Fruit fly (Drosophila melanogaster): Measurements from ENCODE around the gene Gs1.

Gene Gs1

DNA sequence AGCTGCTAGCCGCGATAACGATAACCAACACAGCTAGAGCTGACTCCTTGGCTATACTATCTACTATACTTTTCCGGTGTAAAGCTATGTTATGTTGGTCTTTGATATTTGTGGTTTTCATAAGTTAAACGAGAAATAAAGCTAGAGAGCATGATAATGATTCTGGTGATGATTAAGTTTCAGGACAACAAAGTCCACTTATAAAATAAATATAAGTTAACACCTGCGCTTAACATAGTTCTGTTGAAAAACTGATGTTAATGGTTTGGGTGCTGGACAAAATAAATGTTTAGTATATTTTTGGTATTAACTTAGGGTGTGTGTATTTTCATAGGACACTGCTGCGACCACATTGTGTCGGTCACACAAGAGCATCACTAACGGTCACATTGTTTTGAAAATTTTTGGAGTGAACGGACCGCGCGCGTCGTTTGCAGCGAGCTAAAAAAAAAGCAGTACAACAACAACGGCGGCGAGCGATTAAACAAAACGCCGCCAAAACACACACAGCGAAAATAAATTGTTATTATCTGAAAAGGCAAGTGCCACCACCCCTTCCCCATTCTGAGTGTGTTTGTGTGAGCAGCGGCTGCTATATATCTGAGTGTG lies 26.9 kb downstream of the Gs1 start, which contains the start of the genes CG33635 and spen:
Gene CG33635, minus strand, starts transcription at position 16 of the 609 bp plus-strand sequence.
Gene spen, plus strand, starts transcription at position 384 of the 609 bp plus-strand sequence.
- TF ChIP-seq Vsx2 (GFP tag; optimal IDR thresholded peaks at IDR 0.05; ENCODE audit: partially characterized antibody), result peak; percentile 7
- TF ChIP-seq dsf (GFP tag; optimal IDR thresholded peaks at IDR 0.05; ENCODE audit: borderline replicate concordance), result no peak
- TF ChIP-seq HLH106 (tag; optimal IDR thresholded peaks at IDR 0.05), result peak; percentile 39
- TF ChIP-seq brk (GFP tag; optimal IDR thresholded peaks at IDR 0.05), result peak; percentile 49
- TF ChIP-seq Dif (GFP tag; optimal IDR thresholded peaks at IDR 0.05; ENCODE audit: partially characterized antibody), result peak; percentile 22
- no peak for TF ChIP-seq CrebA (GFP tag; optimal IDR thresholded peaks at IDR 0.05; ENCODE audit: borderline replicate concordance)
- TF ChIP-seq Sp1 (GFP tag; optimal IDR thresholded peaks at IDR 0.05), result peak; percentile 72
- peak; percentile 22 for TF ChIP-seq fru (GFP tag; optimal IDR thresholded peaks at IDR 0.05)
- peak; percentile 88 for TF ChIP-seq Myc (optimal IDR thresholded peaks at IDR 0.05)
- TF ChIP-seq Dfd (GFP tag; optimal IDR thresholded peaks at IDR 0.05), result no peak
- no peak for TF ChIP-seq CG9705 (GFP tag; optimal IDR thresholded peaks at IDR 0.05)
- no peak for TF ChIP-seq GATAd (GFP tag; optimal IDR thresholded peaks at IDR 0.05)
- peak in 1 of 2 experiments; percentile 49 for TF ChIP-seq dl (GFP tag; optimal IDR thresholded peaks at IDR 0.05; ENCODE audit: insufficient read depth in 1 of 2, partially characterized antibody in 2 of 2)
- no peak for TF ChIP-seq tai (GFP tag; optimal IDR thresholded peaks at IDR 0.05)
- no peak for TF ChIP-seq Jra (GFP tag; optimal IDR thresholded peaks at IDR 0.05)
- peak; percentile 70 for TF ChIP-seq Hr83 (GFP tag; optimal IDR thresholded peaks at IDR 0.05; ENCODE audit: poor library complexity, severe bottlenecking)
- TF ChIP-seq lola (GFP tag; optimal IDR thresholded peaks at IDR 0.05), result no peak
- peak; percentile 71 for TF ChIP-seq rgr (GFP tag; optimal IDR thresholded peaks at IDR 0.05)
- peak; percentile 50 for TF ChIP-seq OdsH (GFP tag; optimal IDR thresholded peaks at IDR 0.05)
- TF ChIP-seq Mio (GFP tag; optimal IDR thresholded peaks at IDR 0.05), result no peak
- TF ChIP-seq Rel (GFP tag; optimal IDR thresholded peaks at IDR 0.05), result no peak
- TF ChIP-seq Rel (tag; optimal IDR thresholded peaks at IDR 0.05), result peak; percentile 63
- no peak for TF ChIP-seq dmrt93B (GFP tag; optimal IDR thresholded peaks at IDR 0.05)
- TF ChIP-seq ey (GFP tag; optimal IDR thresholded peaks at IDR 0.05), result no peak
- peak; percentile 72 for TF ChIP-seq h (GFP tag; optimal IDR thresholded peaks at IDR 0.05)
- TF ChIP-seq usp (GFP tag; optimal IDR thresholded peaks at IDR 0.05), result no peak
- TF ChIP-seq CG32264 (GFP tag; optimal IDR thresholded peaks at IDR 0.05), result no peak
- no peak for TF ChIP-seq sv (GFP tag; optimal IDR thresholded peaks at IDR 0.05)
- TF ChIP-seq psq (GFP tag; optimal IDR thresholded peaks at IDR 0.05), result peak; percentile 55
- no peak for TF ChIP-seq Hr78 (GFP tag; optimal IDR thresholded peaks at IDR 0.05)
- peak; percentile 53 for TF ChIP-seq Hnf4 (GFP tag; optimal IDR thresholded peaks at IDR 0.05)
- no peak for TF ChIP-seq Abd-B (GFP tag; optimal IDR thresholded peaks at IDR 0.05)
- TF ChIP-seq sage (GFP tag; optimal IDR thresholded peaks at IDR 0.05), result peak; percentile 69
- TF ChIP-seq br (GFP tag; optimal IDR thresholded peaks at IDR 0.05), result peak; percentile 34
- no peak for TF ChIP-seq pan (optimal IDR thresholded peaks at IDR 0.05)
- TF ChIP-seq woc (GFP tag; optimal IDR thresholded peaks at IDR 0.05), result peak; percentile 83
- peak; percentile 94 for TF ChIP-seq jim (GFP tag; optimal IDR thresholded peaks at IDR 0.05)
- no peak for TF ChIP-seq N (GFP tag; optimal IDR thresholded peaks at IDR 0.05)
- peak in 1 of 2 experiments; percentile 57 for TF ChIP-seq foxo (GFP tag; optimal IDR thresholded peaks at IDR 0.05)

DNA sequence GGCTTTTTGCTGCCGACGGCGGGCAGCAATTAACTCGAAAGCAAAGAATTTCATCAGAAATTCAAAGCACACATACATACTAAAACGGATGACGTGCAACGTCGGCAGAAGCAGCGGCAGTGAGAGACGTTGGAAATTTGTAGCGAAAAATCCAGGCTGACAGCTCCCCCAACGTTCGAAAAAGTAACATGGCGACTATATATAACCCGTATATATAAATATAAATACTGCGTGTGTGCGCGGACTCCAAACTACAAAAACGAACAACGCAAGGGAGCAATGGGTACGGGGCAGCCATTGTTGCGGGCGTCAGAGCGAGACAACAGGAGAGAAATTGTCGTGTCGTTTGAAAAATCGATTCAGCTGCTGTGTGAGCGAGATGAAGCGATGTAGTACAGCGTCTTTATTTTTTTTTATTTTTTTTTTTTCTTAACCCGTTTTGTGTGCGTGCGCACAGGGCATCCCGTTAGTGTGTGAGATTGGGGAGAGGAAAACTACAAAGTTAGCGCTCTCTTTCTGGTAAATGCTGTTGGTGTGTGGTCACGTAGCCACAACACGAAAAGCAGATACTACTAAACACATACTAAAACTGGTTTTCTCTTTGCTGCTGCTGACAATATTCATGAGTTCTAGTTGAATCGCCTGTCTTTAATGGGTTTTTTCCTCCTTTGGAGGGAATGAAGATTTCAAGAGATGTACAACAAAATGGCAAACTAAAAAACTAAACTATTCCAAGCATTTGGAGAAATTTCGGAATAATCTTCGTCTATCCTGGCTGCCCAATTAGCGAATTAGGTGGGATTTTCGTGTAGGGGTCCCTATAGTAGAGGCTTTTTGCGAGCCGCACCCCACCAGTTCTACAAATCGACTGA lies 28.9 kb downstream of the Gs1 start:
- peak; percentile 74 for TF ChIP-seq Vsx2 (GFP tag; optimal IDR thresholded peaks at IDR 0.05; ENCODE audit: partially characterized antibody)
- TF ChIP-seq Hnf4 (GFP tag; optimal IDR thresholded peaks at IDR 0.05), result peak; percentile 72
- peak; percentile 57 for TF ChIP-seq sv (GFP tag; optimal IDR thresholded peaks at IDR 0.05)
- no peak for TF ChIP-seq N (GFP tag; optimal IDR thresholded peaks at IDR 0.05)
- peak; percentile 79 for TF ChIP-seq Sp1 (GFP tag; optimal IDR thresholded peaks at IDR 0.05)
- TF ChIP-seq Myc (optimal IDR thresholded peaks at IDR 0.05), result no peak
- TF ChIP-seq brk (GFP tag; optimal IDR thresholded peaks at IDR 0.05), result peak; percentile 94
- TF ChIP-seq sage (GFP tag; optimal IDR thresholded peaks at IDR 0.05), result peak; percentile 90
- peak; percentile 89 for TF ChIP-seq jim (GFP tag; optimal IDR thresholded peaks at IDR 0.05)
- TF ChIP-seq dsf (GFP tag; optimal IDR thresholded peaks at IDR 0.05; ENCODE audit: borderline replicate concordance), result peak; percentile 45
- no peak for TF ChIP-seq dmrt93B (GFP tag; optimal IDR thresholded peaks at IDR 0.05)
- TF ChIP-seq rgr (GFP tag; optimal IDR thresholded peaks at IDR 0.05), result peak; percentile 50
- peak; percentile 5 to 39 for TF ChIP-seq dl (GFP tag; optimal IDR thresholded peaks at IDR 0.05; ENCODE audit: insufficient read depth in 1 of 2, partially characterized antibody in 2 of 2)
- TF ChIP-seq fru (GFP tag; optimal IDR thresholded peaks at IDR 0.05), result peak; percentile 75
- peak; percentile 33 for TF ChIP-seq CG9705 (GFP tag; optimal IDR thresholded peaks at IDR 0.05)
- no peak for TF ChIP-seq ey (GFP tag; optimal IDR thresholded peaks at IDR 0.05)
- TF ChIP-seq Abd-B (GFP tag; optimal IDR thresholded peaks at IDR 0.05), result no peak
- peak; percentile 40 for TF ChIP-seq woc (GFP tag; optimal IDR thresholded peaks at IDR 0.05)
- peak; percentile 97 for TF ChIP-seq CrebA (GFP tag; optimal IDR thresholded peaks at IDR 0.05; ENCODE audit: borderline replicate concordance)
- TF ChIP-seq Dfd (GFP tag; optimal IDR thresholded peaks at IDR 0.05), result no peak
- no peak for TF ChIP-seq Hr78 (GFP tag; optimal IDR thresholded peaks at IDR 0.05)
- TF ChIP-seq pan (optimal IDR thresholded peaks at IDR 0.05), result no peak
- no peak for TF ChIP-seq usp (GFP tag; optimal IDR thresholded peaks at IDR 0.05)
- TF ChIP-seq lola (GFP tag; optimal IDR thresholded peaks at IDR 0.05), result no peak
- peak; percentile 98 for TF ChIP-seq Rel (GFP tag; optimal IDR thresholded peaks at IDR 0.05)
- peak; percentile 57 for TF ChIP-seq Rel (tag; optimal IDR thresholded peaks at IDR 0.05)
- peak; percentile 65 for TF ChIP-seq psq (GFP tag; optimal IDR thresholded peaks at IDR 0.05)
- peak; percentile 48 for TF ChIP-seq CG32264 (GFP tag; optimal IDR thresholded peaks at IDR 0.05)
- peak; percentile 9 to 91 for TF ChIP-seq foxo (GFP tag; optimal IDR thresholded peaks at IDR 0.05)
- peak; percentile 14 for TF ChIP-seq Mio (GFP tag; optimal IDR thresholded peaks at IDR 0.05)
- peak; percentile 82 for TF ChIP-seq h (GFP tag; optimal IDR thresholded peaks at IDR 0.05)
- TF ChIP-seq OdsH (GFP tag; optimal IDR thresholded peaks at IDR 0.05), result peak; percentile 48
- peak; percentile 54 for TF ChIP-seq tai (GFP tag; optimal IDR thresholded peaks at IDR 0.05)
- TF ChIP-seq HLH106 (tag; optimal IDR thresholded peaks at IDR 0.05), result peak; percentile 8
- TF ChIP-seq br (GFP tag; optimal IDR thresholded peaks at IDR 0.05), result peak; percentile 81
- peak; percentile 77 for TF ChIP-seq Hr83 (GFP tag; optimal IDR thresholded peaks at IDR 0.05; ENCODE audit: poor library complexity, severe bottlenecking)
- TF ChIP-seq Jra (GFP tag; optimal IDR thresholded peaks at IDR 0.05), result peak; percentile 74

All from whole organism, wandering third instar larva.